Worm (Caenorhabditis elegans): ENCODE data around the gene T04F8.8.

T04F8.8 gene

DNA sequence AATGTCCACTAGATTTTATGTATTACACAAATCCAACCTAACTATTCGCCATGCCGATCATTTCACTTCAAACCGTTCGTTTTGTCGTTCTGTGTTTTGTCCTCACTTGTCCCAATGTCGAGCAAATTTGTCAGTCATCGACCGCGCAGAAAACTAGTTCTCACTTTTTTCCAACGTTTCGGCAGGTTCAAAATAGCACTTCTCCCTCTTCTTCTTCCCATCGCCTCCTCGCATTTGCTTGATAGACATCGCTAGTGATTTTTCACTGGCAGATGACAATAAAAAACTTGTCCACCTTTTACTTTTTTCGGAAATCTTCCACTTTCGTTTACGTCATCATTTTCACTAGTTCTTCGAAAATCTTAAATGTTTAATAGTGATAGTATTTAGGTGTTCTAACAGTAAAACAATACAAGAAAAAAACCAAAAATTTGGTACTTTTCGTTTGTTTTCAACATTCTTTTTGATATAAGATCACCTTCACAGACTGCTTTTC, 18.3 kb downstream of the T04F8.8 start:
- TF ChIP-seq dve-1 (tag; optimal IDR thresholded peaks at IDR 0.05; ENCODE audit: insufficient read depth), result no peak
- TF ChIP-seq mxl-2 (GFP tag; conservative IDR thresholded peaks at IDR 0.05), result no peak
- TF ChIP-seq nhr-41 (GFP tag; IDR thresholded peaks at IDR 0.05), result no peak
- no peak for TF ChIP-seq nhr-25 (tag; optimal IDR thresholded peaks at IDR 0.05; ENCODE audit: borderline replicate concordance, insufficient read depth)
- TF ChIP-seq ces-1 (GFP tag; optimal IDR thresholded peaks at IDR 0.05), result no peak
- TF ChIP-seq aha-1 (tag), result peak; percentile 61

DNA sequence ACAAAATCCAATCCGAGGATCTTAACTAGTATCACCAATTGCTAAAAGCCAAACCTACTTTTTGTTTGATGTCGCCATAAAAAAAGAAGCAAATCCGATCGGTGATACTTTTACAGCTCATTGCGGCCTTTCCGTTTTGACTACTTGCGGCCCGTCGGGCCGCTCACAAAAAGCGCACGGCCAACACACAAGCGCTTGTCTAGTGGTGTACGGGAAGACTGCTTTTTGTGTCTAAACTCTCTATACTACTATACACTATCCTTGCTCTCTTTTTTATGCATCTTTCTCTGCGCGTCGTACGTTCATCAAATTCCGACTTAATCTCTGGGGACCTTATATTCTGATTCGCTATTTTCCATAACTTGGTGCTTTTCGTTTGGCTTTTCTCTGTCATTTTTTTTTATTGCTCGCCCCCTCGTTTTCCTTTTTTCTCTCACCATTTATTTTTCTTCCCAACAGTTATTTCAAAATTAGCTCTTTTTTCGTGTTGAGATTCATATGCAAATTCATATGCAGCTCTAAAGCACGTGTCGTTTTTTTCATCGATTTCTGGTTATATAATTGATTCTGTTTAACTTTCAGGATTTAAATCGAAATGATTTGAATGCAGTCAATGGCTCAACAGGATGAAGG, 19.4 kb downstream of the T04F8.8 start, which contains the start of gene noca-2:
Gene noca-2 (plus strand): TSS at position 583 of the 633 bp plus-strand sequence.
- TF ChIP-seq saeg-2 (GFP tag; IDR thresholded peaks at IDR 0.05) (no peak), rbr-2 (tag; optimal IDR thresholded peaks at IDR 0.05) (peak; percentile 33), ceh-82 (tag; optimal IDR thresholded peaks at IDR 0.05) (no peak), mxl-3 (GFP tag; optimal IDR thresholded peaks at IDR 0.05) (no peak), spr-1 (tag; optimal IDR thresholded peaks at IDR 0.05) (no peak), hlh-30 (tag; optimal IDR thresholded peaks at IDR 0.05; ENCODE audit: insufficient read depth) (peak; percentile 47), mdt-29 (GFP tag; IDR thresholded peaks at IDR 0.05) (no peak), ctbp-1 (GFP tag; IDR thresholded peaks at IDR 0.05) (0 out of 2 replicates have a peak, but pooled peaks have one; percentile 47), mdl-1 (tag; optimal IDR thresholded peaks at IDR 0.05) (peak in 1 of 2 experiments; percentile 19), Y48G9A.11 (GFP tag; IDR thresholded peaks at IDR 0.05) (no peak), unc-39 (tag; optimal IDR thresholded peaks at IDR 0.05) (no peak), ceh-32 (tag; optimal IDR thresholded peaks at IDR 0.05; ENCODE audit: poor library complexity) (no peak), jun-1 (tag; optimal IDR thresholded peaks at IDR 0.05) (no peak), mep-1 (tag; optimal IDR thresholded peaks at IDR 0.05) (peak; percentile 54), T26A8.4 (GFP tag; IDR thresholded peaks at IDR 0.05) (no peak), lin-29 (GFP tag; IDR thresholded peaks at IDR 0.05) (no peak), aha-1 (tag) (peak; percentile 45), mes-2 (tag; optimal IDR thresholded peaks at IDR 0.05; ENCODE audit: poor library complexity, severe bottlenecking) (peak; percentile 26), hlh-11 (tag; optimal IDR thresholded peaks at IDR 0.05) (peak; percentile 30), dmd-6 (GFP tag; IDR thresholded peaks at IDR 0.05) (peak; percentile 36), daf-16 (GFP tag; optimal IDR thresholded peaks at IDR 0.05) (no peak), daf-16 (tag; optimal IDR thresholded peaks at IDR 0.05) (peak; percentile 24), zag-1 (tag; optimal IDR thresholded peaks at IDR 0.05) (no peak), nhr-28 (tag; optimal IDR thresholded peaks at IDR 0.05) (peak; percentile 29), hmg-1.1 (GFP tag; IDR thresholded peaks at IDR 0.05) (peak; percentile 75), unc-62 (GFP tag; optimal IDR thresholded peaks at IDR 0.05 in 1 of 2) (peak in 1 of 2 experiments; percentile 55), unc-62 (tag; optimal IDR thresholded peaks at IDR 0.05) (no peak), snpc-4 (tag; optimal IDR thresholded peaks at IDR 0.05) (no peak), dpl-1 (GFP tag; optimal IDR thresholded peaks at IDR 0.05) (peak; percentile 17), nhr-6 (tag; optimal IDR thresholded peaks at IDR 0.05) (peak; percentile 4), zip-2 (tag; optimal IDR thresholded peaks at IDR 0.05) (no peak), unc-130 (GFP tag; optimal IDR thresholded peaks at IDR 0.05) (no peak)

ce11 chrX:11673063-11673759, 25.9 kb downstream of the T04F8.8 start:
- TF ChIP-seq ces-1 (GFP tag; optimal IDR thresholded peaks at IDR 0.05), result no peak
- TF ChIP-seq unc-62 (GFP tag; optimal IDR thresholded peaks at IDR 0.05 in 1 of 2), result peak in 1 of 2 experiments; percentile 51
- TF ChIP-seq unc-62 (tag; optimal IDR thresholded peaks at IDR 0.05), result no peak
